Fruit fly (Drosophila melanogaster): ENCODE results near the gene CG6763.

CG6763 gene

DNA sequence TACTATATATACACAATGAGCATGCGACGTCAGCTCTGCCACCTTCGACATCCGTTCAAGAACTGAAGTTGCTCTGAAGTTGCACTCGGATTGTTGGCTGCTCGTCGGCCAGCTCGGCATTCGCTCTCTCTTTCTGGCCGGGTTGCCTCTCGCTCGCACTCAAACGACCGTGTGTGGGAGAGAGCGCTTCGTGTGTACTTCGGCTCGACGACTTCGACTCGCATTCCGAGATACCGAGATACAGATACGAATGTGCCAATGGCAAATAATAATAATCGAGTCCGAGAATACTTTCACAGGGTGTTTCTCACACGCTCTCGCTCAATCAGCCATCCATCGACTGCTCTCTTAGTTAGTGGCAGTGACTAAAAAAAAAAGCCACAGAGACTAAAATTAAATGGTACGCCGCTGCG, 11.6 kb downstream of the CG6763 start (continued):
- no peak for TF ChIP-seq Six4 (GFP tag; optimal IDR thresholded peaks at IDR 0.05)
- TF ChIP-seq HmgD (GFP tag; optimal IDR thresholded peaks at IDR 0.05), result peak; percentile 75
- no peak for TF ChIP-seq CG7357 (GFP tag; IDR thresholded peaks at IDR 0.05)
- no peak for TF ChIP-seq CG4328 (GFP tag; optimal IDR thresholded peaks at IDR 0.05)
- TF ChIP-seq CG31441 (GFP tag; IDR thresholded peaks at IDR 0.05), result no peak
- TF ChIP-seq GATAe (GFP tag; conservative IDR thresholded peaks at IDR 0.05), result peak; percentile 78
- TF ChIP-seq Hmr (GFP tag; optimal IDR thresholded peaks at IDR 0.05), result peak; percentile 44
- no peak for TF ChIP-seq cas (GFP tag; IDR thresholded peaks at IDR 0.05)
- peak; percentile 66 for TF ChIP-seq HLHmδ (GFP tag; optimal IDR thresholded peaks at IDR 0.05)
- peak; percentile 84 for TF ChIP-seq z (GFP tag; IDR thresholded peaks at IDR 0.05)
- TF ChIP-seq CG12942 (GFP tag; optimal IDR thresholded peaks at IDR 0.05), result no peak
- TF ChIP-seq slp2 (GFP tag; optimal IDR thresholded peaks at IDR 0.05), result no peak
- TF ChIP-seq Sry-δ (GFP tag; optimal IDR thresholded peaks at IDR 0.05), result no peak
- no peak for TF ChIP-seq YL-1 (GFP tag; optimal IDR thresholded peaks at IDR 0.05)
- TF ChIP-seq vfl (GFP tag; optimal IDR thresholded peaks at IDR 0.05), result no peak
- TF ChIP-seq CG17612 (GFP tag; IDR thresholded peaks at IDR 0.05), result no peak
- TF ChIP-seq BtbVII (GFP tag; optimal IDR thresholded peaks at IDR 0.05), result no peak
- no peak for TF ChIP-seq Dp (GFP tag; optimal IDR thresholded peaks at IDR 0.05)
- TF ChIP-seq CG4730 (GFP tag; IDR thresholded peaks at IDR 0.05), result no peak
- TF ChIP-seq Mrtf (GFP tag; IDR thresholded peaks at IDR 0.05), result no peak
- peak; percentile 68 for TF ChIP-seq CG5180 (GFP tag; optimal IDR thresholded peaks at IDR 0.05)
- TF ChIP-seq abd-A (tag; optimal IDR thresholded peaks at IDR 0.05), result peak; percentile 75
- peak; percentile 45 for TF ChIP-seq CG2712 (tag; optimal IDR thresholded peaks at IDR 0.05)
- no peak for TF ChIP-seq CG9797 (GFP tag; optimal IDR thresholded peaks at IDR 0.05)
- TF ChIP-seq CG15601 (tag; optimal IDR thresholded peaks at IDR 0.05), result no peak
- TF ChIP-seq Spps (tag; optimal IDR thresholded peaks at IDR 0.05), result no peak
- no peak for TF ChIP-seq mam (GFP tag; optimal IDR thresholded peaks at IDR 0.05)
- TF ChIP-seq lov (optimal IDR thresholded peaks at IDR 0.05), result no peak
- TF ChIP-seq lov (GFP tag; IDR thresholded peaks at IDR 0.05), result 0 out of 3 replicates have a peak, but pooled peaks have one; percentile 61
- TF ChIP-seq CG32772 (GFP tag; IDR thresholded peaks at IDR 0.05), result no peak
- TF ChIP-seq trh (GFP tag; optimal IDR thresholded peaks at IDR 0.05), result no peak
- TF ChIP-seq lmd (GFP tag; IDR thresholded peaks at IDR 0.05), result 0 out of 2 replicates have a peak, but pooled peaks have one; percentile 11
- TF ChIP-seq stc (GFP tag; IDR thresholded peaks at IDR 0.05), result peak; percentile 37; the same call in 1 of the 2 replicates
- no peak for TF ChIP-seq Doc3 (GFP tag; IDR thresholded peaks at IDR 0.05; ENCODE audit: partially characterized antibody)
- TF ChIP-seq CG14710 (tag; optimal IDR thresholded peaks at IDR 0.05), result no peak
- TF ChIP-seq CG7745 (tag; optimal IDR thresholded peaks at IDR 0.05), result no peak
- TF ChIP-seq CG3407 (GFP tag; optimal IDR thresholded peaks at IDR 0.05), result no peak
- TF ChIP-seq CG18476 (GFP tag; optimal IDR thresholded peaks at IDR 0.05), result no peak
- TF ChIP-seq zen2 (GFP tag; IDR thresholded peaks at IDR 0.05; ENCODE audit: partially characterized antibody), result peak; percentile 41; the same call in 1 of the 3 replicates
- no peak for TF ChIP-seq ap (GFP tag; IDR thresholded peaks at IDR 0.05)
- TF ChIP-seq ro (GFP tag; IDR thresholded peaks at IDR 0.05), result no peak
- no peak for TF ChIP-seq CG2116 (GFP tag; optimal IDR thresholded peaks at IDR 0.05)
- peak; percentile 48 for TF ChIP-seq pfk (GFP tag; optimal IDR thresholded peaks at IDR 0.05)
- no peak for TF ChIP-seq Lim3 (GFP tag; IDR thresholded peaks at IDR 0.05)
- no peak for TF ChIP-seq CG4707 (GFP tag; optimal IDR thresholded peaks at IDR 0.05)
- no peak for TF ChIP-seq CG13894 (tag; optimal IDR thresholded peaks at IDR 0.05)
- no peak for TF ChIP-seq Fer2 (tag; optimal IDR thresholded peaks at IDR 0.05)
- TF ChIP-seq Rfx (GFP tag; IDR thresholded peaks at IDR 0.05), result peak; percentile 41; the same call in 1 of the 2 replicates
- TF ChIP-seq CG31365 (tag; optimal IDR thresholded peaks at IDR 0.05), result no peak
- TF ChIP-seq gfzf (GFP tag; optimal IDR thresholded peaks at IDR 0.05), result no peak
- no peak for TF ChIP-seq Max (GFP tag; optimal IDR thresholded peaks at IDR 0.05)
- no peak for TF ChIP-seq pho (GFP tag; optimal IDR thresholded peaks at IDR 0.05)

All from whole organism, embryonic.